Worm (Caenorhabditis elegans) whole organism, midembryonic: Measurements from ENCODE around the gene ptc-3.

ENCODE experiments used
- T22C8.4 ChIP-seq: fragments of 200-800 bp; sonication (Bioruptor generic); IDR thresholded peaks from 2 replicates; pipeline ENCODE4 v1.3.6; 2022; ENCODE audit warnings: missing genetic modification characterization, missing compliant biosample characterization
- cog-1 ChIP-seq: sonication (generic microtip); optimal IDR thresholded peaks from 2 replicates; lab custom pipeline; 2016; ENCODE audit warnings: missing genetic modification characterization, missing compliant biosample characterization
- flt-1 ChIP-seq: fragments of 200-800 bp; sonication (Bioruptor generic); IDR thresholded peaks from 2 replicates; pipeline ENCODE4 v1.3.6; 2022; ENCODE audit warnings: missing genetic modification characterization, missing compliant biosample characterization
- klf-2 ChIP-seq: fragments of 200-800 bp; sonication (Bioruptor generic); conservative IDR thresholded peaks from 2 replicates; pipeline ENCODE4 v1.3.6; 2022; ENCODE audit warnings: missing genetic modification reagents, missing genetic modification characterization, missing compliant biosample characterization
- med-1 ChIP-seq: sonication (generic microtip); optimal IDR thresholded peaks from 2 replicates; lab custom pipeline; 2017; ENCODE audit warnings: missing genetic modification characterization, mild to moderate bottlenecking, missing compliant biosample characterization, antibody characterized with exemption, missing genetic modification reagents; ENCODE audit not compliant: insufficient read depth
- ref-1 ChIP-seq: fragments of 200-800 bp; sonication (Bioruptor generic); conservative IDR thresholded peaks from 2 replicates; pipeline ENCODE4 v1.3.6; 2022; ENCODE audit warnings: missing genetic modification reagents, missing genetic modification characterization, missing compliant biosample characterization
- tab-1 ChIP-seq: fragments of 200-800 bp; sonication (Bioruptor generic); IDR thresholded peaks from 2 replicates; pipeline ENCODE4 v1.3.6; 2022; ENCODE audit warnings: missing genetic modification characterization, missing compliant biosample characterization
- ztf-23 ChIP-seq: fragments of 200-800 bp; sonication (Bioruptor generic); IDR thresholded peaks from 2 replicates; pipeline ENCODE4 v1.3.6; 2022; ENCODE audit warnings: missing genetic modification reagents, missing genetic modification characterization, missing compliant biosample characterization
- ztf-29 ChIP-seq: fragments of 200-800 bp; sonication (Bioruptor generic); IDR thresholded peaks from 2 replicates; pipeline ENCODE4 v1.3.6; 2022; ENCODE audit warnings: missing genetic modification reagents, missing genetic modification characterization, missing compliant biosample characterization

ptc-3 gene

ce11 chrII:2826073-2826472 lies 26.3 kb downstream of the ptc-3 start, which contains the start of gene K12H6.5:
K12H6.5 (minus strand) TSS chrII:2826173.
- no peak for TF ChIP-seq klf-2 (GFP tag; lab: Robert Waterston, UW)
- TF ChIP-seq T22C8.4 (GFP tag; lab: Robert Waterston, UW): no peak
- TF ChIP-seq tab-1 (GFP tag; lab: Robert Waterston, UW): no peak
- TF ChIP-seq med-1 (GFP tag; lab: Kevin White, UChicago): no peak
- no peak for TF ChIP-seq ztf-29
- no peak for TF ChIP-seq ztf-23 (GFP tag; lab: Robert Waterston, UW)
- TF ChIP-seq cog-1: no peak
- TF ChIP-seq flt-1 (GFP tag; lab: Robert Waterston, UW): no peak
- no peak for TF ChIP-seq ref-1 (GFP tag; lab: Robert Waterston, UW)

ce11 chrII:2824169-2824568 lies 28.2 kb downstream of the ptc-3 start, which contains the start of the genes K12H6.4 and K12H6.9:
K12H6.4 (minus strand) TSS chrII:2824269.
K12H6.9 (plus strand) TSS chrII:2824404.
- TF ChIP-seq tab-1 (GFP tag; lab: Robert Waterston, UW) (no peak), flt-1 (GFP tag; lab: Robert Waterston, UW) (no peak), cog-1 (no peak), ref-1 (GFP tag; lab: Robert Waterston, UW) (no peak), klf-2 (GFP tag; lab: Robert Waterston, UW) (no peak), T22C8.4 (GFP tag; lab: Robert Waterston, UW) (no peak), ztf-29 (no peak), ztf-23 (GFP tag; lab: Robert Waterston, UW) (no peak), med-1 (GFP tag; lab: Kevin White, UChicago) (no peak)

DNA sequence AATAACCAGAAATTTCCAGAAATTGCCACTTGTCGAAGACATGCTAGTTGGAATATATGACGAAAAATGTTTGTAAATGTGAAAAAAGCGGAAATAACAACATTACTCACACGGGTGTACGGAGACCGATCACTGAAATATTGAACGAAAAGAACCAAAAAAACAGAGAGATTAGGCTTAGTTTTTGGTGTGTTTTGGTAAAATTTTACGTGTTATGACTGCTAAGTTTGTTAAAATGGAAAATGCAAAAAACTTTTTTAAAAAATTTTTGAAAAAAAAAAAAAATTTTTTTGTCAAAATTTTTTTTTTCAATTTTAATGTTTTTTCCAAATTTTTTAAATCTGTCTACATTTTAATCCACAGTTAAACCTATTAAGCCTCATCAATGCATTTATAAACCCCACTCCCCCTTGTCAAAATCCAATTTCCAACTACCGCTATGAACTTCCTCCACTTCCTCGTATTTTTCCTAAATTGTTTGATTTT lies 29.9 kb downstream of the ptc-3 start, which contains the start of the genes fut-4 and K12H6.10:
fut-4 (minus strand) TSS at position 101 of the 486 bp plus-strand sequence.
K12H6.10 (plus strand) TSS at position 436 of the 486 bp plus-strand sequence.
- TF ChIP-seq ztf-29 (no peak), med-1 (GFP tag; lab: Kevin White, UChicago) (no peak), ref-1 (GFP tag; lab: Robert Waterston, UW) (no peak), klf-2 (GFP tag; lab: Robert Waterston, UW) (no peak), ztf-23 (GFP tag; lab: Robert Waterston, UW) (no peak), cog-1 (no peak), T22C8.4 (GFP tag; lab: Robert Waterston, UW) (no peak), tab-1 (GFP tag; lab: Robert Waterston, UW) (no peak), flt-1 (GFP tag; lab: Robert Waterston, UW) (no peak)

DNA sequence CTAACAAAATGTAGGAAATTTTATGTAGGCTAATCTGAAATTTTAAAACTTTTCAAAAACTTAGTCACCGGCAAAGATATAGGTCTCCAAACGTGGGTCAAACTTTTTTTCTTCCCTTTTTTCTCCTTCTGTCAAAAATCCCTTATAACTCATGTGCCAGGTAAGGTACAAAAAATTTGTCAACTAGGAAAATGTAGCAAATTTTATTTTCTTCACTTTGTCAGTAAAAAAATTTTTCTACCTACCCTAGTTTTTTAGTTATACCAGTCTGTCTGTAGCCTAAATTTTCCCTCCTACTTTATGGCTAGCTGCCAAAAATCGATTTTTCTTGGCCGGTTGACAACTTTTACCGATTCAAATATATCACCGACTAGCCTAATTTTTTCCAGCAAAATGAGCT lies 35.7 kb downstream of the ptc-3 start, which contains the start of gene set-13:
set-13 (plus strand) TSS at position 301 of the 400 bp plus-strand sequence.
- TF ChIP-seq tab-1 (GFP tag; lab: Robert Waterston, UW) (no peak), med-1 (GFP tag; lab: Kevin White, UChicago) (no peak), ztf-23 (GFP tag; lab: Robert Waterston, UW) (no peak), klf-2 (GFP tag; lab: Robert Waterston, UW) (no peak), T22C8.4 (GFP tag; lab: Robert Waterston, UW) (no peak), cog-1 (no peak)

ce11 chrII:2815444-2815843 lies 36.9 kb downstream of the ptc-3 start, which contains the start of gene K12H6.2:
K12H6.2 (minus strand) TSS chrII:2815544.
- TF ChIP-seq T22C8.4 (GFP tag; lab: Robert Waterston, UW) (no peak), ztf-23 (GFP tag; lab: Robert Waterston, UW) (no peak), tab-1 (GFP tag; lab: Robert Waterston, UW) (no peak), ztf-29 (no peak), cog-1 (no peak), med-1 (GFP tag; lab: Kevin White, UChicago) (no peak), flt-1 (GFP tag; lab: Robert Waterston, UW) (no peak), klf-2 (GFP tag; lab: Robert Waterston, UW) (no peak), ref-1 (GFP tag; lab: Robert Waterston, UW) (no peak)

- TF ChIP-seq tab-1 (GFP tag; lab: Robert Waterston, UW) (no peak), ztf-29 (no peak), ref-1 (GFP tag; lab: Robert Waterston, UW) (no peak), cog-1 (no peak), T22C8.4 (GFP tag; lab: Robert Waterston, UW) (no peak), flt-1 (GFP tag; lab: Robert Waterston, UW) (no peak), med-1 (GFP tag; lab: Kevin White, UChicago) (no peak), klf-2 (GFP tag; lab: Robert Waterston, UW) (no peak), ztf-23 (GFP tag; lab: Robert Waterston, UW) (no peak)
Measured at ce11 chrII:2815017-2815416, 37.4 kb downstream of the ptc-3 start.

ce11 chrII:2807674-2808206 lies 44.7 kb downstream of the ptc-3 start, which contains the start of gene K12H6.12:
K12H6.12 (plus strand) TSS chrII:2808156.
- no peak for TF ChIP-seq klf-2 (GFP tag; lab: Robert Waterston, UW)

DNA sequence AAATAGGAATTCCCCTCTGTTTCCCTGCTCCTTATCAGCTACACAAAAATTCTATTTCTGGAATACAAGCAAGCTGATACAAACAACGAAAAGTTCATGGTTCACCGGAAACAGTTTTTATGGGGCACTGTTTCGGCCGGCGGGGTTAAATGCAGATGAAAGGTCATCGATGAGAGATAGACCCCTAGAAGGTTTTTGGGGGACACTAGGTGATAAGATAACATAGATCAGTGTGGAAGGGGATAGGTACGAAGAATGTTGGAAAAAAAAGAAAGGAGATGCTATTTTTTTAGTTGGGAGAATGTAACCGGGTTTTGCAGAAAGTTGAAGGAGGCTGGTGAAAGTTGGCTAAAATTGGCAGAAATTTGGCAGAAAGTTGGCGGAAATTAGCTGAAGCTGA lies 46.8 kb downstream of the ptc-3 start:
- TF ChIP-seq klf-2 (GFP tag; lab: Robert Waterston, UW) (no peak), ref-1 (GFP tag; lab: Robert Waterston, UW) (no peak), tab-1 (GFP tag; lab: Robert Waterston, UW) (no peak), flt-1 (GFP tag; lab: Robert Waterston, UW) (no peak), cog-1 (no peak), ztf-23 (GFP tag; lab: Robert Waterston, UW) (no peak), med-1 (GFP tag; lab: Kevin White, UChicago) (no peak), T22C8.4 (GFP tag; lab: Robert Waterston, UW) (no peak), ztf-29 (no peak)

DNA sequence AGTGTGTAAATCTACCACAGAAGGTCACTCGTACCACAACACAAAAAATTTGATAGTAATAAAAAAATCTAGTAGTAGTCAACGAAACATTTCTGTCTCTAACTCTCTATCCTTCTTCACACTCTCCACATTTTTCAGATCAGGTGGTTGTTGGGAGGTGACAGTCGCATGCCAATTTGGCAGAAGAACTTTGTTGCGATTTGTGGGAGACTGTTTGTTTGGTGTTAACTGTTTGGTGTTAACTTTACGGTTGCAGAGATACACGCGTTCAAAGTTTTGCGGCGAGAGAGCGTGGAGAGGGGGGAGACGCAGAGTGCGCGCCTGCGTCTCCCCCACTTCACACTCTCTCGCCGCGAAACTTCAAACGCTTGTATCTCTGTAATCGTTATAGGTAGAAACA lies 47.4 kb downstream of the ptc-3 start:
- no peak for TF ChIP-seq klf-2 (GFP tag; lab: Robert Waterston, UW)
- TF ChIP-seq cog-1: no peak
- no peak for TF ChIP-seq T22C8.4 (GFP tag; lab: Robert Waterston, UW)
- TF ChIP-seq ztf-23 (GFP tag; lab: Robert Waterston, UW): no peak
- no peak for TF ChIP-seq tab-1 (GFP tag; lab: Robert Waterston, UW)
- no peak for TF ChIP-seq ztf-29
- no peak for TF ChIP-seq ref-1 (GFP tag; lab: Robert Waterston, UW)
- TF ChIP-seq med-1 (GFP tag; lab: Kevin White, UChicago): no peak
- TF ChIP-seq flt-1 (GFP tag; lab: Robert Waterston, UW): no peak
